Fruit fly (Drosophila melanogaster): Measurements from ENCODE around the gene Hex-t1.

The Hex-t1 gene

dm6 chr3R:26461226-26461805 is 12.4 kb downstream of the Hex-t1 start, which contains the start of gene CG5455:
TSS of gene CG5455 (plus strand) at chr3R:26461527.
- TF ChIP-seq CG6689 (GFP tag; IDR thresholded peaks at IDR 0.05) = no peak
- TF ChIP-seq Ravus (GFP tag; IDR thresholded peaks at IDR 0.05) = no peak
- peak; percentile 29; the same call in 1 of the 2 replicates for TF ChIP-seq HLH3B (GFP tag; IDR thresholded peaks at IDR 0.05)
- TF ChIP-seq gro (GFP tag; optimal IDR thresholded peaks at IDR 0.05) = peak; percentile 69
- peak; percentile 28; the same call in 1 of the 2 replicates for TF ChIP-seq Taf1 (GFP tag; IDR thresholded peaks at IDR 0.05)
- TF ChIP-seq CG15269 (tag; optimal IDR thresholded peaks at IDR 0.05) = peak; percentile 64
- TF ChIP-seq pzg (GFP tag; optimal IDR thresholded peaks at IDR 0.05) = peak; percentile 24
- peak; percentile 66 for TF ChIP-seq CG13287 (GFP tag; IDR thresholded peaks at IDR 0.05; ENCODE audit: partially characterized antibody)
- no peak for TF ChIP-seq gem (tag; optimal IDR thresholded peaks at IDR 0.05)
- peak; percentile 6 to 41 for TF ChIP-seq Hr51 (GFP tag; optimal IDR thresholded peaks at IDR 0.05)
- TF ChIP-seq CG14965 (GFP tag; optimal IDR thresholded peaks at IDR 0.05; ENCODE audit: borderline replicate concordance) = no peak
- TF ChIP-seq CG42726 (GFP tag; IDR thresholded peaks at IDR 0.05; ENCODE audit: partially characterized antibody) = peak; percentile 58; the same call in 1 of the 2 replicates
- peak; percentile 41 for TF ChIP-seq pfk (GFP tag; optimal IDR thresholded peaks at IDR 0.05)
- TF ChIP-seq CG10543 (GFP tag; optimal IDR thresholded peaks at IDR 0.05) = peak; percentile 93
- peak; percentile 75 for TF ChIP-seq NFAT (GFP tag; IDR thresholded peaks at IDR 0.05)
- TF ChIP-seq Hand (GFP tag; optimal IDR thresholded peaks at IDR 0.05) = peak; percentile 35
- TF ChIP-seq nom (GFP tag; optimal IDR thresholded peaks at IDR 0.05) = peak; percentile 72
- peak; percentile 19 for TF ChIP-seq CG10209 (GFP tag; optimal IDR thresholded peaks at IDR 0.05)
- 0 out of 3 replicates have a peak, but pooled peaks have one; percentile 49 for TF ChIP-seq CG6791 (GFP tag; IDR thresholded peaks at IDR 0.05; ENCODE audit: partially characterized antibody)
- peak; percentile 54; the same call in 1 of the 2 replicates for TF ChIP-seq unc-4 (GFP tag; IDR thresholded peaks at IDR 0.05; ENCODE audit: partially characterized antibody)
- peak; percentile 64 for TF ChIP-seq CG18599 (GFP tag; optimal IDR thresholded peaks at IDR 0.05)
- no peak for TF ChIP-seq trh (GFP tag; optimal IDR thresholded peaks at IDR 0.05)
- peak; percentile 22; the same call in 1 of the 2 replicates for TF ChIP-seq inv (GFP tag; IDR thresholded peaks at IDR 0.05; ENCODE audit: partially characterized antibody)
- TF ChIP-seq kay (GFP tag; optimal IDR thresholded peaks at IDR 0.05) = peak; percentile 37
- TF ChIP-seq Hr39 (optimal IDR thresholded peaks at IDR 0.05) = no peak
- TF ChIP-seq chn (GFP tag; optimal IDR thresholded peaks at IDR 0.05) = peak; percentile 28
- TF ChIP-seq trem (tag; optimal IDR thresholded peaks at IDR 0.05) = peak; percentile 96
- no peak for TF ChIP-seq CG11723 (GFP tag; optimal IDR thresholded peaks at IDR 0.05)
- TF ChIP-seq CG31388 (GFP tag; optimal IDR thresholded peaks at IDR 0.05) = no peak
- no peak for TF ChIP-seq YL-1 (GFP tag; optimal IDR thresholded peaks at IDR 0.05)
- TF ChIP-seq MBD-R2 (GFP tag; IDR thresholded peaks at IDR 0.05) = peak; percentile 26; the same call in 1 of the 2 replicates
- TF ChIP-seq Asciz (GFP tag; optimal IDR thresholded peaks at IDR 0.05) = peak; percentile 20
- peak; percentile 82 for TF ChIP-seq CG6854 (GFP tag; optimal IDR thresholded peaks at IDR 0.05)
- peak; percentile 84 for TF ChIP-seq Adf1 (GFP tag; IDR thresholded peaks at IDR 0.05)
- peak; percentile 17 for TF ChIP-seq CG13424 (tag; optimal IDR thresholded peaks at IDR 0.05)
- peak; percentile 41 for TF ChIP-seq CG2120 (GFP tag; optimal IDR thresholded peaks at IDR 0.05)
- no peak for TF ChIP-seq CG13123 (GFP tag; optimal IDR thresholded peaks at IDR 0.05)
- no peak for TF ChIP-seq Oaz (GFP tag; IDR thresholded peaks at IDR 0.05)
- TF ChIP-seq gt (GFP tag; IDR thresholded peaks at IDR 0.05) = no peak
- peak; percentile 58; the same call in 1 of the 3 replicates for TF ChIP-seq otp (GFP tag; IDR thresholded peaks at IDR 0.05)
- TF ChIP-seq CG12071 (GFP tag; optimal IDR thresholded peaks at IDR 0.05) = peak; percentile 85
- TF ChIP-seq CG11456 (GFP tag; IDR thresholded peaks at IDR 0.05) = peak; percentile 70; the same call in 2 of the 3 replicates
- TF ChIP-seq zfh1 (GFP tag; IDR thresholded peaks at IDR 0.05) = 0 out of 3 replicates have a peak, but pooled peaks have one; percentile 24
- peak; percentile 11 for TF ChIP-seq repo (GFP tag; optimal IDR thresholded peaks at IDR 0.05)
- TF ChIP-seq CG4424 (GFP tag; optimal IDR thresholded peaks at IDR 0.05) = no peak
- TF ChIP-seq Blimp-1 (GFP tag; optimal IDR thresholded peaks at IDR 0.05) = peak; percentile 16
- no peak for TF ChIP-seq fd96Cb (tag; optimal IDR thresholded peaks at IDR 0.05)
- peak; percentile 77 for TF ChIP-seq CG13296 (GFP tag; optimal IDR thresholded peaks at IDR 0.05)
- TF ChIP-seq CG13624 (GFP tag; optimal IDR thresholded peaks at IDR 0.05) = no peak

Measured in whole organism, embryonic.